Worm (Caenorhabditis elegans): Measurements from ENCODE around the gene C34D4.4.

The C34D4.4 gene

ce11 chrIV:7166553-7166952, 17.4 kb downstream of the C34D4.4 start, which contains the start of gene C42D4.18 (continued):
- peak; percentile 65 to 73 for TF ChIP-seq efl-1 (optimal IDR thresholded peaks at IDR 0.05)
- TF ChIP-seq efl-1 (GFP tag; optimal IDR thresholded peaks at IDR 0.05 in 1 of 2), result peak in 1 of 2 experiments; percentile 82
- peak; percentile 8 to 27 (median 13) for TF ChIP-seq dpl-1 (GFP tag; optimal IDR thresholded peaks at IDR 0.05)
- no peak for TF ChIP-seq irx-1 (tag; optimal IDR thresholded peaks at IDR 0.05)
- peak in 1 of 3 experiments; percentile 31 for TF ChIP-seq ceh-82 (tag; optimal IDR thresholded peaks at IDR 0.05)

ce11 chrIV:7167983-7168760, 19.0 kb downstream of the C34D4.4 start, which contains the start of gene skr-16:
Gene skr-16 (plus strand): TSS chrIV:7168710.
- TF ChIP-seq efl-1 (optimal IDR thresholded peaks at IDR 0.05) (peak; percentile 7 to 50), efl-1 (GFP tag; optimal IDR thresholded peaks at IDR 0.05 in 1 of 2) (peak; percentile 64 to 92), aha-1 (tag; optimal IDR thresholded peaks at IDR 0.05) (no peak), lin-35 (GFP tag; optimal IDR thresholded peaks at IDR 0.05) (peak; percentile 22 to 64), mab-9 (GFP tag; IDR thresholded peaks at IDR 0.05) (no peak), lsy-2 (tag; optimal IDR thresholded peaks at IDR 0.05) (peak in 1 of 2 experiments; percentile 20), nhr-237 (tag; optimal IDR thresholded peaks at IDR 0.05) (no peak), F16B12.6 (tag; optimal IDR thresholded peaks at IDR 0.05) (peak; percentile 82), nhr-47 (tag; optimal IDR thresholded peaks at IDR 0.05) (peak; percentile 5), mdl-1 (tag; optimal IDR thresholded peaks at IDR 0.05) (peak in 1 of 2 experiments; percentile 47), rnt-1 (tag; optimal IDR thresholded peaks at IDR 0.05) (peak; percentile 1), snpc-4 (tag; optimal IDR thresholded peaks at IDR 0.05) (peak; percentile 9), nhr-76 (tag; optimal IDR thresholded peaks at IDR 0.05) (no peak), dpl-1 (GFP tag; optimal IDR thresholded peaks at IDR 0.05) (peak; percentile 26 to 70 (median 27)), fkh-8 (tag; optimal IDR thresholded peaks at IDR 0.05) (peak; percentile 6), skn-1 (tag; optimal IDR thresholded peaks at IDR 0.05) (peak; percentile 13), nhr-20 (tag; optimal IDR thresholded peaks at IDR 0.05) (no peak), dsc-1 (tag; optimal IDR thresholded peaks at IDR 0.05) (peak; percentile 32), nhr-85 (tag) (peak; percentile 55), mep-1 (tag; optimal IDR thresholded peaks at IDR 0.05) (peak; percentile 79)

ce11 chrIV:7171222-7171621, 22.1 kb downstream of the C34D4.4 start, which contains the start of gene str-220:
Gene str-220 (minus strand): TSS chrIV:7171322.
- TF ChIP-seq fkh-10 (GFP tag; optimal IDR thresholded peaks at IDR 0.05) (no peak), mab-9 (GFP tag; IDR thresholded peaks at IDR 0.05) (no peak), lin-39 (tag; optimal IDR thresholded peaks at IDR 0.05) (no peak), nhr-71 (tag; optimal IDR thresholded peaks at IDR 0.05) (no peak), snpc-4 (tag; optimal IDR thresholded peaks at IDR 0.05) (no peak), aly-2 (tag; optimal IDR thresholded peaks at IDR 0.05) (no peak), snu-23 (GFP tag; optimal IDR thresholded peaks at IDR 0.05) (no peak), nhr-20 (tag; optimal IDR thresholded peaks at IDR 0.05) (no peak), F16B12.6 (tag; optimal IDR thresholded peaks at IDR 0.05) (no peak), alr-1 (tag; optimal IDR thresholded peaks at IDR 0.05; ENCODE audit: borderline replicate concordance) (no peak), dpl-1 (GFP tag; optimal IDR thresholded peaks at IDR 0.05) (no peak), lsy-2 (tag; optimal IDR thresholded peaks at IDR 0.05) (no peak), egl-13 (tag; optimal IDR thresholded peaks at IDR 0.05) (no peak), pqm-1 (tag; optimal IDR thresholded peaks at IDR 0.05) (no peak), lin-15B (tag; optimal IDR thresholded peaks at IDR 0.05) (no peak), unc-130 (tag; optimal IDR thresholded peaks at IDR 0.05) (no peak), Y116A8C.19 (tag; optimal IDR thresholded peaks at IDR 0.05; ENCODE audit: borderline replicate concordance) (no peak), fkh-4 (tag; optimal IDR thresholded peaks at IDR 0.05; ENCODE audit: borderline replicate concordance) (no peak), unc-62 (GFP tag; optimal IDR thresholded peaks at IDR 0.05) (no peak)

DNA sequence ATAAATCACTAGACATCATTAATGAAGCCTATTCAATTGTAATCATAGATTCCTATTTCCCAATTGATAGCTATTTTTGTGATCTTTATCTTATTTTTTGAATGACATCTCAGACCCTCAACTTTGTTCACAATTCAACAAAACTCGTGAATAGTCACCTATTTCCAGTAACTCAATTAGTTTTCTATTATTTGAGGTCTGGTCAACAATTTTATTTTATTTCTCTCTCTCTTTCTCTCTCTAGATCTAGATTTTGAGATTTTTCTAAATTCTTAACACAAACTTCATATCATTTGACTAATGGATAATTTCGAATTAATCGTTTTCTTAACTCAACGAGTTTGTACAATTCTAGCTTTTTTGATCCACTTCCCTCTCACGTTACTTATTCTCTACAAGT, 24.3 kb downstream of the C34D4.4 start, which contains the start of gene str-1:
Gene str-1 (plus strand): TSS at position 301 of the 400 bp plus-strand sequence.
- TF ChIP-seq efl-3 (GFP tag; optimal IDR thresholded peaks at IDR 0.05), result no peak
- no peak for TF ChIP-seq nhr-19 (GFP tag; conservative IDR thresholded peaks at IDR 0.05)
- TF ChIP-seq tlp-1 (tag; optimal IDR thresholded peaks at IDR 0.05), result no peak
- no peak for TF ChIP-seq mep-1 (tag; optimal IDR thresholded peaks at IDR 0.05)
- peak; percentile 39 for TF ChIP-seq sox-4 (tag; optimal IDR thresholded peaks at IDR 0.05)
